Worm (Caenorhabditis elegans) whole organism, L4/young adult: ENCODE measurements around the gene T20D3.14.

Source experiments
- dao-5 ChIP-seq: sonication (generic microtip); optimal IDR thresholded peaks from 2 replicates; lab custom pipeline; 2016; ENCODE audit warnings: missing genotype, missing genetic modification characterization, moderate library complexity, missing compliant biosample characterization
- him-1 ChIP-seq: sonication (generic microtip); optimal IDR thresholded peaks from 2 replicates; lab custom pipeline; 2016; ENCODE audit warnings: missing genotype, missing genetic modification reagents, missing genetic modification characterization, missing compliant biosample characterization

- TF ChIP-seq him-1 (tag; lab: Kevin White, UChicago) (no peak), dao-5 (tag; lab: Kevin White, UChicago) (no peak)
Measured at ce11 chrIV:9376550-9376949, 40.8 kb upstream of the T20D3.14 start.
